Fruit fly (Drosophila melanogaster): Measurements from ENCODE around the gene CG14535.

DNA sequence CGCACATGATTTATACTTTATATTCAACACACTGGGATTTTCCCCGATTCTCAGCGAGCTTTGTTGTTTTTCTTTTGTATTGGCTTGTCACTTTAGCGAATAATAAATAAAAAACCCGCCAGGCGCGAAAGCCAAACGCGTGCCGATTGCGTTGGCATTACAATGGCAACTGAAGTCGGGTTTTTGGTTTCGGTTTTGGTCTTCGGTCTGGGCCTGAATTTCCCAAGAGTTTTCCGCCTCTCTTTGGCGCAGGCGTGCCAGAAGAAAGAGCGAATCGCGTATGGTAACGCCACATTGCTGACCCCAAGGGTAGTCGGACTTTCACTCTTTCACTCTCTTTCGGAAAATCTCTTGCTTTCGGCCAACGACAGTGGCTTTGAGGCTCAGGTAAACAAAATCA, at the start of gene CG14535:
- TF ChIP-seq usp (GFP tag; optimal IDR thresholded peaks at IDR 0.05): no peak
- TF ChIP-seq pan (optimal IDR thresholded peaks at IDR 0.05): no peak
- TF ChIP-seq psq (optimal IDR thresholded peaks at IDR 0.05): no peak
- no peak for TF ChIP-seq EcR (GFP tag; optimal IDR thresholded peaks at IDR 0.05)
- TF ChIP-seq Dll (optimal IDR thresholded peaks at IDR 0.05): no peak
- no peak for TF ChIP-seq CG8478 (optimal IDR thresholded peaks at IDR 0.05)
